Worm (Caenorhabditis elegans) whole organism, midembryonic: ENCODE data around the gene F45D3.4.

Experiments
- T22C8.4 ChIP-seq: fragments of 200-800 bp; sonication (Bioruptor generic); IDR thresholded peaks from 2 replicates; pipeline ENCODE4 v1.3.6; 2022; ENCODE audit warnings: missing genetic modification characterization, missing compliant biosample characterization
- cog-1 ChIP-seq: sonication (generic microtip); optimal IDR thresholded peaks from 2 replicates; lab custom pipeline; 2016; ENCODE audit warnings: missing genetic modification characterization, missing compliant biosample characterization
- flt-1 ChIP-seq: fragments of 200-800 bp; sonication (Bioruptor generic); IDR thresholded peaks from 2 replicates; pipeline ENCODE4 v1.3.6; 2022; ENCODE audit warnings: missing genetic modification characterization, missing compliant biosample characterization
- klf-2 ChIP-seq: fragments of 200-800 bp; sonication (Bioruptor generic); conservative IDR thresholded peaks from 2 replicates; pipeline ENCODE4 v1.3.6; 2022; ENCODE audit warnings: missing genetic modification reagents, missing genetic modification characterization, missing compliant biosample characterization
- med-1 ChIP-seq: sonication (generic microtip); optimal IDR thresholded peaks from 2 replicates; lab custom pipeline; 2017; ENCODE audit warnings: missing genetic modification characterization, mild to moderate bottlenecking, missing compliant biosample characterization, antibody characterized with exemption, missing genetic modification reagents; ENCODE audit not compliant: insufficient read depth
- ref-1 ChIP-seq: fragments of 200-800 bp; sonication (Bioruptor generic); conservative IDR thresholded peaks from 2 replicates; pipeline ENCODE4 v1.3.6; 2022; ENCODE audit warnings: missing genetic modification reagents, missing genetic modification characterization, missing compliant biosample characterization
- tab-1 ChIP-seq: fragments of 200-800 bp; sonication (Bioruptor generic); IDR thresholded peaks from 2 replicates; pipeline ENCODE4 v1.3.6; 2022; ENCODE audit warnings: missing genetic modification characterization, missing compliant biosample characterization
- ztf-23 ChIP-seq: fragments of 200-800 bp; sonication (Bioruptor generic); IDR thresholded peaks from 2 replicates; pipeline ENCODE4 v1.3.6; 2022; ENCODE audit warnings: missing genetic modification reagents, missing genetic modification characterization, missing compliant biosample characterization
- ztf-29 ChIP-seq: fragments of 200-800 bp; sonication (Bioruptor generic); IDR thresholded peaks from 2 replicates; pipeline ENCODE4 v1.3.6; 2022; ENCODE audit warnings: missing genetic modification reagents, missing genetic modification characterization, missing compliant biosample characterization

The F45D3.4 gene

DNA sequence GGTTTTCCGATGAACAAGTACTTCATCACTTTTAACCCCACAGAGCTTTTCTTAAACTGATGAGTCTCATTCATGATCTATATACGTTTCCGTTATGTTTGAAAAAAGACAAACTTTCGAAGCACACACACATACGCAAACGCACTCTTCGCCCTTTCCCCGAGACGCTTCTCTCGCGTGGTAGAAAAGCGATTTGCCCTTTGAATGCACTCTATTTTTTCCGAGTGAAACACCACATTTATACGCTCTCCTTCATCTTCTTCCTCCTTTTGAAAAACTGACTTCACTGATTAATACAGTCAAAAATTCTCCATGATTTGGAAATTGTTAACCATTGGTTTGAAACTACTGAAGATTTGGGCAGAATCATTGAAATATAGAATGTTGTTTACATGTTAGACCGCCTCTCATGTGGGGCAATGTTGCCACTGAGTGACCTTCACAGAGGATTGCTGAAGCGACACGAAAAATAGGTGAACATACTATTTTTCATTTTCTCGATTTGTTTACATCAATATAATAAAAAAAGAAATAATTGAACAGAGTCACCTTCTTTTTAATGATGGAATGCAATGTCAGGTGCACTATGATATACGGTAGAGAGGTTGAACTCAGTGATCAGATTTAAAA is 16.5 kb downstream of the F45D3.4 start:
- no peak for TF ChIP-seq T22C8.4 (GFP tag; lab: Robert Waterston, UW)
- TF ChIP-seq flt-1 (GFP tag; lab: Robert Waterston, UW) = no peak

DNA sequence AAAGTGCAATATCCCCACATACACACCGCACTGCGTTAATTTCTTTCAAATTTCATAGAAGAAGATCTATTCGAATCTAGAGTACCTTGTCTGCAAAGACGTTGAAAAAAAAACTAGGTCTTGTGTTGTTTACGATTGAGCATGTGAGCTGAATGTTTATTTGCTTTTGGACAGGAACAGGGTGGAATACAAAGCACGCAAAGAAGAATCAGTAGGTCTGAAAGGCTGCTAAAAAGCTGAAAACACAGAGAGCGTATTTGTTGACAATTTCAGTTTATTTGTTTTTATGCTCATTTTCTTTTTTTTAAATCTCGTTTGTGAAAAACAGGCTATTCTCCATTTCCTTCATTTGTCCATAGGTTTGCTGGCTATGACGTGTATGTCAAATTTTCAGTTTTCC is 18.1 kb downstream of the F45D3.4 start:
- TF ChIP-seq tab-1 (GFP tag; lab: Robert Waterston, UW) (no peak), T22C8.4 (GFP tag; lab: Robert Waterston, UW) (no peak), flt-1 (GFP tag; lab: Robert Waterston, UW) (no peak), ztf-29 (GFP tag; lab: Robert Waterston, UW) (no peak), ref-1 (GFP tag; lab: Robert Waterston, UW) (no peak), med-1 (GFP tag; lab: Kevin White, UChicago) (no peak), ztf-23 (GFP tag; lab: Robert Waterston, UW) (no peak), klf-2 (no peak), cog-1 (no peak)

ce11 chrV:12533635-12534150 is 19.3 kb downstream of the F45D3.4 start:
- no peak for TF ChIP-seq cog-1
- no peak for TF ChIP-seq med-1 (GFP tag; lab: Kevin White, UChicago)
- TF ChIP-seq tab-1 (GFP tag; lab: Robert Waterston, UW) = no peak
- TF ChIP-seq klf-2 = no peak
- no peak for TF ChIP-seq T22C8.4 (GFP tag; lab: Robert Waterston, UW)
- TF ChIP-seq ref-1 (GFP tag; lab: Robert Waterston, UW) = no peak
- TF ChIP-seq flt-1 (GFP tag; lab: Robert Waterston, UW) = no peak
- TF ChIP-seq ztf-29 (GFP tag; lab: Robert Waterston, UW) = no peak
- no peak for TF ChIP-seq ztf-23 (GFP tag; lab: Robert Waterston, UW)

DNA sequence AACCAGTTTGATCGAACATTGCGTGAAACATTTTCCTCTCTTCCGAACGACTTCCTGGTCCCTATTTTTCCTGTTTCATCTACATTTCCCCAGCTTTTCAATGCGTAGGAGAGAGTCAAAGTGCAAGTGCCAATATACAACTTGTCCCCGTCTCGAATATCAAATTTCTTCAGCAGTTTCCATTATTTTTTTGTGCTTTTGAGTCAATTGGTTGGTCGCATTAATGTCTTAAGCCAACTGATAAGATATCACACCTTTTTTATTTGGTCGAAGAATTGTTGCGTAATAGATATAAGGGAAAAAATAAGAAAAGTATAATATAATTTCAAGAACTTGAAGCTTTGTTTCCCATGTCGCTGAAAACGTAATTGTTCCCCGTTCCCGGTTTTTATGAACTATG is 20.6 kb downstream of the F45D3.4 start:
- TF ChIP-seq flt-1 (GFP tag; lab: Robert Waterston, UW) (no peak), ref-1 (GFP tag; lab: Robert Waterston, UW) (no peak), T22C8.4 (GFP tag; lab: Robert Waterston, UW) (no peak), tab-1 (GFP tag; lab: Robert Waterston, UW) (no peak)

DNA sequence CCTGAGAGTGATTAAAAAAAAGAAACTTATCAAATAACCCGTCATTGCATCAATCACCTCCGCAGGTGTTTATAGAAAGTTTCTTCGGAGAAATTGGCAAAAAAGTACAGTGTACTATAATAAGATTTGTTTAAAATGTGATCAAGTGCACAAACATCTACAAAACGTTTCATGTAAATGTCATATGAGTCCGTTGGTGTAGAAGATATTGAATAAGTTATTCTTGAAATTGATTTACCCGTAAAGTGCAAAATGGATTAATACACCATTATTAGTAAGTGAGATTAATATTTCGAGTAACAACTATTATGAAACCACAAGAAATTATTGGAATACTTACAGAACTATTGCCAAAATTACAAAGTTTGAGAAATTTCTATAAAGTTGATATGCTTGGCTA is 21.9 kb downstream of the F45D3.4 start:
- TF ChIP-seq T22C8.4 (GFP tag; lab: Robert Waterston, UW) (no peak), ztf-23 (GFP tag; lab: Robert Waterston, UW) (no peak), tab-1 (GFP tag; lab: Robert Waterston, UW) (no peak)

- TF ChIP-seq ztf-29 (GFP tag; lab: Robert Waterston, UW) = no peak
- no peak for TF ChIP-seq flt-1 (GFP tag; lab: Robert Waterston, UW)
- no peak for TF ChIP-seq T22C8.4 (GFP tag; lab: Robert Waterston, UW)
- no peak for TF ChIP-seq med-1 (GFP tag; lab: Kevin White, UChicago)
- TF ChIP-seq tab-1 (GFP tag; lab: Robert Waterston, UW) = no peak
- TF ChIP-seq klf-2 = no peak
- no peak for TF ChIP-seq ref-1 (GFP tag; lab: Robert Waterston, UW)
- no peak for TF ChIP-seq ztf-23 (GFP tag; lab: Robert Waterston, UW)
- no peak for TF ChIP-seq cog-1
These were observed 22.9 kb downstream of the F45D3.4 start for ce11 chrV:12530129-12530528.

DNA sequence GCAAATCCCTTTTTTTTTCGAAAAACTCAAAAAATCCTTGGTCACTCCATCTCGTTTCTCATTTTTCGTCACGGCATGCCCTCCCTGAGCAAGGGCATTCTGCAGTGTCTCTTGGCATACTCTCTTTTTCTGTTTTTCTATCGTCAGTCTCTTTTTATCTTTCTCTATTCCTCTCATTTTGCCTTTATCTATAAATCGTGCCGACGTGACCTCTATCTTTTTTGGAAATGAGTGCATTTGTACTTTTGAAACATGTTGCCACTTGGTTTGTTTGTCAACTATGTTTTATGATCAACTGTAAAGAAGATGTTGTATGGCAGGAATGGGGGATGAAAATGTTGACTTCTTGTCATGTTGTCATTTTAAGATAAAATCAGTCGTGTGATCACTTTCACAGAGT is 24.1 kb downstream of the F45D3.4 start:
- TF ChIP-seq tab-1 (GFP tag; lab: Robert Waterston, UW) (no peak), flt-1 (GFP tag; lab: Robert Waterston, UW) (no peak), med-1 (GFP tag; lab: Kevin White, UChicago) (no peak), klf-2 (no peak), ztf-29 (GFP tag; lab: Robert Waterston, UW) (no peak), ref-1 (GFP tag; lab: Robert Waterston, UW) (no peak), T22C8.4 (GFP tag; lab: Robert Waterston, UW) (no peak), cog-1 (no peak), ztf-23 (GFP tag; lab: Robert Waterston, UW) (no peak)

ce11 chrV:12526758-12527157 is 26.2 kb downstream of the F45D3.4 start, which contains the start of gene F45D3.1:
F45D3.1 (plus strand) TSS chrV:12527058.
- no peak for TF ChIP-seq cog-1
- no peak for TF ChIP-seq flt-1 (GFP tag; lab: Robert Waterston, UW)
- no peak for TF ChIP-seq ztf-29 (GFP tag; lab: Robert Waterston, UW)
- no peak for TF ChIP-seq med-1 (GFP tag; lab: Kevin White, UChicago)
- no peak for TF ChIP-seq T22C8.4 (GFP tag; lab: Robert Waterston, UW)
- TF ChIP-seq ztf-23 (GFP tag; lab: Robert Waterston, UW) = no peak
- no peak for TF ChIP-seq tab-1 (GFP tag; lab: Robert Waterston, UW)

ce11 chrV:12526124-12526523 is 26.9 kb downstream of the F45D3.4 start:
- TF ChIP-seq cog-1 = no peak
- no peak for TF ChIP-seq klf-2
- no peak for TF ChIP-seq T22C8.4 (GFP tag; lab: Robert Waterston, UW)
- TF ChIP-seq ztf-23 (GFP tag; lab: Robert Waterston, UW) = no peak
- TF ChIP-seq med-1 (GFP tag; lab: Kevin White, UChicago) = no peak
- TF ChIP-seq tab-1 (GFP tag; lab: Robert Waterston, UW) = no peak

DNA sequence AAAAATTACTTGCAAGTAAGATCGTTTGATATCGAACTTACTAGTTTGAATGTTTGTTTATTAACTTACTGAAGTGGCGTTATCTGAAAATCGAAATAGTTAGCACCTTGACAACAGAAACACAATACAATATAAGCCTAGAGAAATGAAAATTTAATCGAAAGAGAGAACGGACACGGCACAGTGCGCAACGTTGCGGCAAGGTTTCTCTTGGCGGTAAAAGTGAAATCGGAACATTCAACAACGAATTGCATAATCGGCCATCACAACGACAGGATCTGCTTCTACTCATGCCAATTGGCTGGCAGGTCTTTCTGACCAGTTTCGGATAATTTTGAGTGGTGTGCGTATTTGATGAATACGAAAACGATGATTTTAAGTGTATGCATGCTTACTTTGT is 27.5 kb downstream of the F45D3.4 start, which contains the start of gene dyf-4:
TSS of gene dyf-4 (minus strand) at position 213 of the 400 bp plus-strand sequence.
- TF ChIP-seq med-1 (GFP tag; lab: Kevin White, UChicago) (no peak), tab-1 (GFP tag; lab: Robert Waterston, UW) (no peak), ztf-29 (GFP tag; lab: Robert Waterston, UW) (no peak)
